Worm (Caenorhabditis elegans) whole organism, L3 larva: Measurements from ENCODE around the gene ZK470.6.

Experiments used
- ZK546.5 ChIP-seq: sonication (generic microtip); optimal IDR thresholded peaks from 2 replicates; lab custom pipeline; 2017; ENCODE audit warnings: missing biosample characterization, missing genetic modification characterization
- aly-2 ChIP-seq: fragments of 150-350 bp; optimal IDR thresholded peaks from 2 replicates; lab custom pipeline; 2014; ENCODE audit warnings: missing biosample characterization, missing genetic modification characterization
- ama-1 ChIP-seq: fragments of 150-350 bp; optimal IDR thresholded peaks from 2 replicates; lab custom pipeline; 2018
- ceh-16 ChIP-seq: sonication (generic microtip); optimal IDR thresholded peaks from 2 replicates; lab custom pipeline; 2017; ENCODE audit warnings: missing biosample characterization, missing genetic modification characterization
- ceh-28 ChIP-seq: fragments of 150-350 bp; optimal IDR thresholded peaks from 2 replicates; lab custom pipeline; 2014; ENCODE audit warnings: missing biosample characterization, missing genetic modification reagents, missing genetic modification characterization
- ceh-82 ChIP-seq: fragments of 150-350 bp; optimal IDR thresholded peaks from 2 replicates; lab custom pipeline; 2014; ENCODE audit warnings: missing biosample characterization, missing genetic modification characterization
- ceh-9 ChIP-seq: sonication (generic microtip); optimal IDR thresholded peaks from 2 replicates; lab custom pipeline; 2018; ENCODE audit warnings: missing biosample characterization, missing genetic modification characterization
- daf-12 ChIP-seq: fragments of 150-350 bp; optimal IDR thresholded peaks from 2 replicates; lab custom pipeline; 2014; ENCODE audit warnings: missing biosample characterization, missing genetic modification reagents, missing genetic modification characterization
- egl-27 ChIP-seq: sonication (generic microtip); optimal IDR thresholded peaks from 4 replicates; lab custom pipeline; 2017; ENCODE audit warnings: missing biosample characterization, missing genetic modification reagents, missing genetic modification characterization
- elt-1 ChIP-seq: fragments of 150-350 bp; optimal IDR thresholded peaks from 2 replicates; lab custom pipeline; 2014; ENCODE audit warnings: missing biosample characterization, missing genetic modification characterization
- elt-2 ChIP-seq: sonication (generic microtip); optimal IDR thresholded peaks from 2 replicates; lab custom pipeline; 2016; ENCODE audit warnings: missing genetic modification reagents, mild to moderate bottlenecking, missing genetic modification characterization, missing compliant biosample characterization
- eor-1 ChIP-seq, 2 experiments: fragments of 150-350 bp; optimal IDR thresholded peaks; 2 replicates each; lab custom pipeline; 2014 to 2018; ENCODE audit warnings: missing biosample characterization in 2 of 2, missing genetic modification characterization in 2 of 2
- fkh-10 ChIP-seq: sonication (generic microtip); optimal IDR thresholded peaks from 2 replicates; lab custom pipeline; 2017; ENCODE audit warnings: missing biosample characterization, missing genetic modification reagents, missing genetic modification characterization
- fos-1 ChIP-seq: fragments of 150-350 bp; optimal IDR thresholded peaks from 2 replicates; lab custom pipeline; 2014; ENCODE audit warnings: missing biosample characterization, missing genetic modification characterization
- hmg-11 ChIP-seq: sonication (generic microtip); optimal IDR thresholded peaks from 2 replicates; lab custom pipeline; 2016; ENCODE audit warnings: missing genetic modification characterization, missing compliant biosample characterization
- jun-1 ChIP-seq: fragments of 150-350 bp; optimal IDR thresholded peaks from 2 replicates; lab custom pipeline; 2014; ENCODE audit warnings: missing biosample characterization, missing genetic modification reagents, missing genetic modification characterization
- lin-15B ChIP-seq: fragments of 150-350 bp; optimal IDR thresholded peaks from 2 replicates; lab custom pipeline; 2014; ENCODE audit warnings: missing biosample characterization, missing genetic modification characterization
- lin-39 ChIP-seq: fragments of 150-350 bp; optimal IDR thresholded peaks from 2 replicates; lab custom pipeline; 2018; ENCODE audit warnings: missing biosample characterization, missing genetic modification reagents, missing genetic modification characterization
- lsy-12 ChIP-seq: sonication (generic microtip); optimal IDR thresholded peaks from 2 replicates; lab custom pipeline; 2016; ENCODE audit warnings: mild to moderate bottlenecking, missing genetic modification characterization, missing compliant biosample characterization
- mdl-1 ChIP-seq: fragments of 150-350 bp; optimal IDR thresholded peaks from 2 replicates; lab custom pipeline; 2014; ENCODE audit warnings: missing biosample characterization, missing genetic modification characterization
- mml-1 ChIP-seq: fragments of 150-350 bp; sonication (generic microtip); optimal IDR thresholded peaks from 3 replicates; lab custom pipeline; 2014; ENCODE audit warnings: missing biosample characterization, missing genetic modification characterization
- nfya-1 ChIP-seq: sonication (generic microtip); optimal IDR thresholded peaks from 2 replicates; lab custom pipeline; 2017; ENCODE audit warnings: missing genetic modification characterization, mild to moderate bottlenecking, missing compliant biosample characterization, antibody characterized with exemption, moderate library complexity; ENCODE audit not compliant: insufficient read depth
- nhr-11 ChIP-seq: fragments of 150-350 bp; optimal IDR thresholded peaks from 2 replicates; lab custom pipeline; 2014; ENCODE audit warnings: missing biosample characterization, missing genetic modification characterization
- nhr-12 ChIP-seq: fragments of 150-350 bp; optimal IDR thresholded peaks from 2 replicates; lab custom pipeline; 2014; ENCODE audit warnings: missing biosample characterization, missing genetic modification characterization
- nhr-23 ChIP-seq: fragments of 150-350 bp; optimal IDR thresholded peaks from 2 replicates; lab custom pipeline; 2014; ENCODE audit warnings: missing biosample characterization, missing genetic modification reagents, missing genetic modification characterization
- nhr-237 ChIP-seq: fragments of 150-350 bp; optimal IDR thresholded peaks from 2 replicates; lab custom pipeline; 2014; ENCODE audit warnings: missing biosample characterization, missing genetic modification characterization
- nhr-25 ChIP-seq: sonication (generic microtip); optimal IDR thresholded peaks from 2 replicates; lab custom pipeline; 2017; ENCODE audit warnings: missing biosample characterization, missing genetic modification characterization
- nhr-28 ChIP-seq: fragments of 150-350 bp; optimal IDR thresholded peaks from 2 replicates; lab custom pipeline; 2014; ENCODE audit warnings: missing biosample characterization, missing genetic modification characterization
- nhr-43 ChIP-seq: sonication (generic microtip); optimal IDR thresholded peaks from 2 replicates; lab custom pipeline; 2016; ENCODE audit warnings: mild to moderate bottlenecking, missing genetic modification characterization, missing compliant biosample characterization; ENCODE audit not compliant: poor library complexity, severe bottlenecking
- nhr-67 ChIP-seq: fragments of 150-350 bp; optimal IDR thresholded peaks from 2 replicates; lab custom pipeline; 2014; ENCODE audit warnings: missing biosample characterization, missing genetic modification characterization
- nhr-76 ChIP-seq: fragments of 150-350 bp; sonication (generic microtip); optimal IDR thresholded peaks from 5 replicates; lab custom pipeline; 2014; ENCODE audit warnings: missing biosample characterization, missing genetic modification characterization
- nhr-77 ChIP-seq: fragments of 150-350 bp; optimal IDR thresholded peaks from 2 replicates; lab custom pipeline; 2014; ENCODE audit warnings: missing biosample characterization, missing genetic modification characterization
- pha-4 ChIP-seq: fragments of 150-350 bp; optimal IDR thresholded peaks from 2 replicates; lab custom pipeline; 2014; ENCODE audit warnings: missing biosample characterization, missing genetic modification reagents, missing genetic modification characterization
- pqm-1 ChIP-seq: fragments of 150-350 bp; optimal IDR thresholded peaks from 2 replicates; lab custom pipeline; 2017; ENCODE audit warnings: missing biosample characterization, missing genetic modification characterization, inconsistent platforms
- skn-1 ChIP-seq: fragments of 150-350 bp; optimal IDR thresholded peaks from 2 replicates; lab custom pipeline; 2014; ENCODE audit warnings: missing biosample characterization, missing genetic modification characterization
- snpc-4 ChIP-seq: fragments of 150-350 bp; optimal IDR thresholded peaks from 2 replicates; lab custom pipeline; 2014; ENCODE audit warnings: missing biosample characterization, missing genetic modification characterization
- tbx-2 ChIP-seq: sonication (generic microtip); optimal IDR thresholded peaks from 2 replicates; lab custom pipeline; 2016; ENCODE audit warnings: mild to moderate bottlenecking, missing genetic modification characterization, missing compliant biosample characterization
- unc-39 ChIP-seq: sonication (generic microtip); optimal IDR thresholded peaks from 4 replicates; lab custom pipeline; 2017; ENCODE audit warnings: missing biosample characterization, missing genetic modification characterization
- unc-62 ChIP-seq: fragments of 150-350 bp; sonication (generic microtip); optimal IDR thresholded peaks from 4 replicates; lab custom pipeline; 2014; ENCODE audit warnings: missing biosample characterization, missing genetic modification reagents, missing genetic modification characterization
- zag-1 ChIP-seq: fragments of 150-350 bp; optimal IDR thresholded peaks from 2 replicates; lab custom pipeline; 2014; ENCODE audit warnings: missing biosample characterization, missing genetic modification characterization
- ztf-4 ChIP-seq: fragments of 150-350 bp; optimal IDR thresholded peaks from 2 replicates; lab custom pipeline; 2014; ENCODE audit warnings: missing biosample characterization, missing genetic modification characterization

The ZK470.6 gene

DNA sequence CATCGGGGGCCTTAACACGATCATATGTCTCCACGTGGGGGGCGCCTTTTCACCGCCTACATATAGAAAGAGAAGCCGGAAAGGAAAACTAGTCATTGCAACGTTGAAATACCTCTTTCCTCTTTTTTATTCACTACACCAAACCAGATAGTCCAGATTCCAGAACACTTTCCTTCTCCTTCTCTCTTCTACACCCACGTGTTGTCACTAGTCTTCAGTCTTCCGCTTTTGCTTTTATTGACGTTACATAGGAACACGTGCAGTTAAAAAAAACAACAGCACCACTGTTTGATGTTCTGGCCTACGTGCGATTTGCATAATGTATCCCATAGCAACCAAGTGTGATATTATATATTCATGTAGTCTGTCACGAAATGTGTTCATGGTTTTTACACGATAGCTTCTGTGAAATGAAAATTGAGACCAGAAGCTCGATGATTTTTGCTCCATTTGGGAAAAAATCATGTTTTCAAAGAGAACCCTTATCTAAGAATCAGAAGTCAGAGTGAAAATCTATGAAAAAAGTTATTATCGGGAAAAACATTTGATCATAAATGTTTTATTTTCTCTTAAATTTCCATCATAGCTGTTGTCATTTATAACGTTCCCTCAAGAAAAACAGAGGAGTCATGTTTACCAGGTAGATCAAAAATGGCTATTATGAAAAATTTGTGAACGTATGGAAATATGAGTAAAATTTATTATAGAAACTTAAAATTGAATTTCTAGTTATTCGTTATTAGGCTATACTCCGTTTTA lies 33.9 kb downstream of the ZK470.6 start:
- no peak for TF ChIP-seq skn-1 (tag; lab: Kevin White, UChicago)
- no peak for TF ChIP-seq nhr-23 (tag; lab: Kevin White, UChicago)
- TF ChIP-seq mdl-1 = no peak
- no peak for TF ChIP-seq unc-39
- TF ChIP-seq fkh-10 (GFP tag; lab: Kevin White, UChicago) = no peak
- peak; percentile 64 for TF ChIP-seq nhr-25 (tag; lab: Kevin White, UChicago)
- TF ChIP-seq nhr-28 (tag; lab: Kevin White, UChicago) = no peak
- no peak for TF ChIP-seq nhr-77 (tag; lab: Kevin White, UChicago)
- TF ChIP-seq nhr-237 (tag; lab: Kevin White, UChicago) = no peak
- peak; percentile 64 for TF ChIP-seq lsy-12 (tag; lab: Kevin White, UChicago)
- TF ChIP-seq nhr-76 = no peak
- TF ChIP-seq ceh-9 (tag; lab: Kevin White, UChicago) = no peak
- no peak for TF ChIP-seq elt-2 (tag; lab: Kevin White, UChicago)
- TF ChIP-seq snpc-4 (tag; lab: Kevin White, UChicago) = no peak
- no peak for TF ChIP-seq lin-15B (tag; lab: Kevin White, UChicago)
- peak; percentile 72 for TF ChIP-seq nhr-43 (tag; lab: Kevin White, UChicago)
- TF ChIP-seq lin-39 (tag; lab: Kevin White, UChicago) = no peak
- peak; percentile 84 for TF ChIP-seq ama-1 (lab: Kevin White, UChicago)
- no peak for TF ChIP-seq ceh-82
- no peak for TF ChIP-seq fos-1
- peak; percentile 3 for TF ChIP-seq pha-4
- TF ChIP-seq ztf-4 (tag; lab: Kevin White, UChicago) = no peak
- TF ChIP-seq nfya-1 (tag; lab: Kevin White, UChicago) = peak; percentile 17
- TF ChIP-seq nhr-67 (tag; lab: Kevin White, UChicago) = no peak
- no peak for TF ChIP-seq nhr-12 (tag; lab: Kevin White, UChicago)
- no peak for TF ChIP-seq tbx-2 (tag; lab: Kevin White, UChicago)
- no peak for TF ChIP-seq eor-1 (tag; optimal IDR thresholded peaks at IDR 0.05; lab: Kevin White, UChicago)
- TF ChIP-seq unc-62 = no peak
- TF ChIP-seq, all 47 proteins: peak for 6

DNA sequence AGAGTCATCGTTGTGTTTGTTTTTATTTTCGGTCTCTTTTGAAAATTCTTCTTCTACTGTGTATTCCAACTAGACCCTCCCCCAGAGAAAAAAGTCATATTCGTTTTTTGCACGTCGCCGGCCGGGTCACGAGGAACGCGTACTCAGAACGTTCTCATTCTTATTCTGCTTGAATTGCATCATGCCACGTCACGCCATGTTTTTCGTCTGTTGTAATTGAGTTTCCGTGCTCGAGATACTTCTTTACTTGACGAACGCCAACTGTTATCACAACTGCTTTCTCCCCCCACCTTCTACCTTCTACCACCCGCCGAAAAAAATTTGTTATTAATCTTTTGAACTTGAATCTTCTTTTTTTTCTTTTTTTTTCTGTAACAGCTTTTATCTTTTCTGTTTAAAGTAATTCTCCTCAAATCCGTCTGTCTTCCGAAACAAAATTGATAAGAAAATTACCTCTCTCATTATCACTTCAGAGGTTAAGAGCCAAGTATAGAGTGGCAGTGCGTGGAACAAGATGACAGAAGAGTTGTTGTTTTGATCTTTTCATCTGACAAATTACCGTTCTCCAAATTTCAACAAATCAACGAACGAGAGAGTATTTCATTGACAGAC lies 34.5 kb downstream of the ZK470.6 start:
- TF ChIP-seq ceh-82 (peak; percentile 42), ama-1 (lab: Kevin White, UChicago) (peak; percentile 78), elt-2 (tag; lab: Kevin White, UChicago) (peak; percentile 69), lin-39 (tag; lab: Kevin White, UChicago) (peak; percentile 74), nfya-1 (tag; lab: Kevin White, UChicago) (peak; percentile 1), nhr-77 (tag; lab: Kevin White, UChicago) (no peak), jun-1 (tag; lab: Kevin White, UChicago) (no peak), nhr-11 (tag; lab: Kevin White, UChicago) (peak; percentile 64), ZK546.5 (tag; lab: Kevin White, UChicago) (no peak), skn-1 (tag; lab: Kevin White, UChicago) (no peak), lsy-12 (tag; lab: Kevin White, UChicago) (no peak), hmg-11 (tag; lab: Kevin White, UChicago) (peak; percentile 10), nhr-67 (tag; lab: Kevin White, UChicago) (no peak), ceh-16 (tag; lab: Kevin White, UChicago) (no peak), fos-1 (no peak), ceh-9 (tag; lab: Kevin White, UChicago) (no peak), unc-39 (no peak), snpc-4 (tag; lab: Kevin White, UChicago) (no peak)

DNA sequence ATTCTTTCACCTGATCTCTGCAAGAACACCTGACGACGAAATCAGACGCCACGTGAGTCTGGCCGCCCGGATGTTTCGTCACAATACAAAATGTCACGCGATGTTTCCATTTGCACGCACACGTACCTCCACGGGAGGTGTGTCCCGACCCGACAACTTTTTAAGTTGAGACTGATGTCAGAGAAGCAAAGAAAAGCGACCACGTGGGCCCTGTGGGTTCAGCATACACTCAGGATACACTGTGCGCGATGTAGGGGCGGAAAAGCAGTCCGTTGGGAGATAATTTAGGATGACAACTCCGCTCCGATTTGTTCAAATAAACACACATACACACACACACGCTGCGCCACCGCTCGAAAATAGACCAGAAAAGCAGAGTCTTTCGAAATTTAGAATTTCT lies 35.1 kb downstream of the ZK470.6 start:
- TF ChIP-seq nhr-77 (tag; lab: Kevin White, UChicago) = no peak
- TF ChIP-seq pha-4 = peak; percentile 87
- no peak for TF ChIP-seq ceh-16 (tag; lab: Kevin White, UChicago)
- TF ChIP-seq mdl-1 = peak; percentile 88
- TF ChIP-seq elt-1 (tag; lab: Kevin White, UChicago) = no peak
- peak; percentile 45 for TF ChIP-seq ztf-4 (tag; lab: Kevin White, UChicago)
- no peak for TF ChIP-seq nhr-12 (tag; lab: Kevin White, UChicago)
- no peak for TF ChIP-seq nhr-237 (tag; lab: Kevin White, UChicago)
- TF ChIP-seq jun-1 (tag; lab: Kevin White, UChicago) = no peak
- no peak for TF ChIP-seq nhr-76
- no peak for TF ChIP-seq daf-12 (tag; lab: Kevin White, UChicago)
- no peak for TF ChIP-seq ceh-9 (tag; lab: Kevin White, UChicago)
- TF ChIP-seq ZK546.5 (tag; lab: Kevin White, UChicago) = no peak
- TF ChIP-seq lsy-12 (tag; lab: Kevin White, UChicago) = peak; percentile 82
- no peak for TF ChIP-seq fos-1
- peak; percentile 85 for TF ChIP-seq nhr-25 (tag; lab: Kevin White, UChicago)
- TF ChIP-seq lin-15B (tag; lab: Kevin White, UChicago) = no peak
- no peak for TF ChIP-seq ceh-28
- no peak for TF ChIP-seq egl-27 (tag; lab: Kevin White, UChicago)
- no peak for TF ChIP-seq ceh-82
- peak; percentile 71 for TF ChIP-seq nfya-1 (tag; lab: Kevin White, UChicago)
- no peak for TF ChIP-seq nhr-11 (tag; lab: Kevin White, UChicago)
- no peak for TF ChIP-seq aly-2 (tag; lab: Kevin White, UChicago)
- TF ChIP-seq elt-2 (tag; lab: Kevin White, UChicago) = peak; percentile 55
- peak; percentile 46 for TF ChIP-seq nhr-23 (tag; lab: Kevin White, UChicago)
- peak; percentile 23 for TF ChIP-seq pqm-1 (tag; lab: Kevin White, UChicago)
- TF ChIP-seq nhr-43 (tag; lab: Kevin White, UChicago) = peak; percentile 97
- no peak for TF ChIP-seq fkh-10 (GFP tag; lab: Kevin White, UChicago)
- TF ChIP-seq zag-1 (tag; lab: Kevin White, UChicago) = no peak
- peak; percentile 35 for TF ChIP-seq ama-1 (lab: Kevin White, UChicago)
- TF ChIP-seq unc-39 = no peak
- peak; percentile 44 for TF ChIP-seq tbx-2 (tag; lab: Kevin White, UChicago)
- peak in 1 of 2 experiments; percentile 44 for TF ChIP-seq eor-1 (tag; optimal IDR thresholded peaks at IDR 0.05; lab: Kevin White, UChicago)
- TF ChIP-seq mml-1 (tag; lab: Kevin White, UChicago) = peak; percentile 19
